Worm (Caenorhabditis elegans) whole organism, L2 larva: ENCODE data around the gene F43G6.7.
A peak's percentile ranks its signal among the peaks of the same experiment; 100 is the strongest.

ENCODE experiments used
- C34F6.9 ChIP-seq: fragments of 150-350 bp; optimal IDR thresholded peaks from 2 replicates; lab custom pipeline; 2014; ENCODE audit warnings: missing biosample characterization, missing genetic modification characterization
- Y55F3AM.14 ChIP-seq: fragments of 200-800 bp; sonication (Bioruptor generic); optimal IDR thresholded peaks from 2 replicates; lab custom pipeline; 2018; ENCODE audit warnings: mild to moderate bottlenecking, missing genetic modification characterization, missing compliant biosample characterization
- alr-1 ChIP-seq: fragments of 150-350 bp; optimal IDR thresholded peaks from 2 replicates; lab custom pipeline; 2014; ENCODE audit warnings: missing biosample characterization, missing genetic modification characterization
- aly-2 ChIP-seq: fragments of 150-350 bp; optimal IDR thresholded peaks from 2 replicates; lab custom pipeline; 2014; ENCODE audit warnings: missing biosample characterization, missing genetic modification characterization
- ama-1 ChIP-seq: fragments of 150-350 bp; optimal IDR thresholded peaks from 2 replicates; lab custom pipeline; 2018; ENCODE audit warnings: inconsistent platforms
- blmp-1 ChIP-seq: sonication (generic microtip); optimal IDR thresholded peaks from 2 replicates; lab custom pipeline; 2017; ENCODE audit warnings: missing genetic modification characterization, mild to moderate bottlenecking, missing compliant biosample characterization, antibody characterized with exemption, moderate library complexity; ENCODE audit not compliant: insufficient read depth
- ceh-82 ChIP-seq: fragments of 150-350 bp; optimal IDR thresholded peaks from 2 replicates; lab custom pipeline; 2014; ENCODE audit warnings: missing biosample characterization, missing genetic modification characterization
- crh-2 ChIP-seq: sonication (generic microtip); optimal IDR thresholded peaks from 2 replicates; lab custom pipeline; 2017; ENCODE audit warnings: missing biosample characterization, missing genetic modification characterization
- egl-27 ChIP-seq: sonication (generic microtip); optimal IDR thresholded peaks from 3 replicates; lab custom pipeline; 2017; ENCODE audit warnings: missing biosample characterization, missing genetic modification reagents, missing genetic modification characterization
- elt-1 ChIP-seq: fragments of 150-350 bp; optimal IDR thresholded peaks from 2 replicates; lab custom pipeline; 2014; ENCODE audit warnings: missing biosample characterization, missing genetic modification characterization
- fos-1 ChIP-seq: fragments of 150-350 bp; optimal IDR thresholded peaks from 2 replicates; lab custom pipeline; 2014; ENCODE audit warnings: missing biosample characterization, missing genetic modification characterization
- gmeb-1 ChIP-seq: fragments of 150-350 bp; optimal IDR thresholded peaks from 2 replicates; lab custom pipeline; 2014; ENCODE audit warnings: missing biosample characterization, missing genetic modification characterization
- lin-11 ChIP-seq: fragments of 150-350 bp; sonication (generic microtip); optimal IDR thresholded peaks from 2 replicates; lab custom pipeline; 2014; ENCODE audit warnings: missing biosample characterization, missing genetic modification characterization, inconsistent platforms, mixed read lengths
- lin-13 ChIP-seq: fragments of 150-350 bp; optimal IDR thresholded peaks from 2 replicates; lab custom pipeline; 2014; ENCODE audit warnings: missing biosample characterization, missing genetic modification reagents, missing genetic modification characterization
- lsy-2 ChIP-seq, 2 experiments: fragments of 150-350 bp in 1 of 2; sonication (generic microtip) in 1 of 2; optimal IDR thresholded peaks; 2 replicates each; lab custom pipeline; 2014 to 2017; ENCODE audit warnings: missing biosample characterization in 2 of 2, missing genetic modification characterization in 2 of 2
- mbf-1 ChIP-seq: sonication (generic microtip); optimal IDR thresholded peaks from 2 replicates; lab custom pipeline; 2017; ENCODE audit warnings: missing biosample characterization, missing genetic modification characterization
- mdl-1 ChIP-seq, 2 experiments: fragments of 150-350 bp in 1 of 2; sonication (generic microtip) in 1 of 2; optimal IDR thresholded peaks; 2 replicates each; lab custom pipeline; 2017; ENCODE audit warnings: missing biosample characterization in 2 of 2, missing genetic modification characterization in 2 of 2
- nhr-10 ChIP-seq: sonication (generic microtip); optimal IDR thresholded peaks from 2 replicates; lab custom pipeline; 2017; ENCODE audit warnings: missing biosample characterization, missing genetic modification characterization
- nhr-11 ChIP-seq: fragments of 150-350 bp; optimal IDR thresholded peaks from 2 replicates; lab custom pipeline; 2014; ENCODE audit warnings: missing biosample characterization, missing genetic modification characterization
- nhr-12 ChIP-seq: fragments of 150-350 bp; optimal IDR thresholded peaks from 2 replicates; lab custom pipeline; 2014; ENCODE audit warnings: missing biosample characterization, missing genetic modification characterization
- nhr-129 ChIP-seq: fragments of 150-350 bp; optimal IDR thresholded peaks from 2 replicates; lab custom pipeline; 2014; ENCODE audit warnings: missing biosample characterization, missing genetic modification characterization
- nhr-21 ChIP-seq: fragments of 150-350 bp; optimal IDR thresholded peaks from 2 replicates; lab custom pipeline; 2014; ENCODE audit warnings: missing biosample characterization, missing genetic modification characterization
- nhr-237 ChIP-seq: fragments of 150-350 bp; optimal IDR thresholded peaks from 2 replicates; lab custom pipeline; 2014; ENCODE audit warnings: missing biosample characterization, missing genetic modification characterization
- nhr-6 ChIP-seq: fragments of 150-350 bp; optimal IDR thresholded peaks from 2 replicates; lab custom pipeline; 2014; ENCODE audit warnings: missing biosample characterization, missing genetic modification characterization
- peb-1 ChIP-seq: fragments of 150-350 bp; optimal IDR thresholded peaks from 2 replicates; lab custom pipeline; 2014; ENCODE audit warnings: missing biosample characterization, missing genetic modification characterization
- sem-4 ChIP-seq: fragments of 150-350 bp; optimal IDR thresholded peaks from 2 replicates; lab custom pipeline; 2014; ENCODE audit warnings: missing biosample characterization, missing genetic modification reagents, missing genetic modification characterization
- skn-1 ChIP-seq: sonication (generic microtip); optimal IDR thresholded peaks from 2 replicates; lab custom pipeline; 2017; ENCODE audit warnings: missing biosample characterization, missing genetic modification characterization
- sma-9 ChIP-seq, 2 experiments: fragments of 150-350 bp in 1 of 2; sonication (generic microtip) in 1 of 2; optimal IDR thresholded peaks; 2 replicates each; lab custom pipeline; 2014 to 2016; ENCODE audit warnings: missing genetic modification characterization in 2 of 2, mild to moderate bottlenecking in 1 of 2, missing biosample characterization in 1 of 2, missing compliant biosample characterization in 1 of 2, missing genetic modification reagents in 1 of 2, moderate library complexity in 1 of 2
- snpc-4 ChIP-seq: fragments of 150-350 bp; optimal IDR thresholded peaks from 2 replicates; lab custom pipeline; 2014; ENCODE audit warnings: missing biosample characterization, missing genetic modification characterization
- unc-39 ChIP-seq: fragments of 150-350 bp; optimal IDR thresholded peaks from 2 replicates; lab custom pipeline; 2014; ENCODE audit warnings: missing biosample characterization, missing genetic modification characterization
- unc-55 ChIP-seq: fragments of 150-350 bp; sonication (generic microtip); optimal IDR thresholded peaks from 3 replicates; lab custom pipeline; 2014; ENCODE audit warnings: missing biosample characterization, missing genetic modification reagents, missing genetic modification characterization
- unc-62 ChIP-seq: fragments of 150-350 bp; optimal IDR thresholded peaks from 2 replicates; lab custom pipeline; 2014; ENCODE audit warnings: missing biosample characterization, missing genetic modification reagents, missing genetic modification characterization
- zag-1 ChIP-seq: fragments of 150-350 bp; optimal IDR thresholded peaks from 2 replicates; lab custom pipeline; 2014; ENCODE audit warnings: missing biosample characterization, missing genetic modification characterization
- ztf-1 ChIP-seq: fragments of 200-800 bp; sonication (Bioruptor generic); conservative IDR thresholded peaks from 2 replicates; pipeline ENCODE4 v1.3.6; 2022; ENCODE audit warnings: missing genetic modification characterization, missing compliant biosample characterization

F43G6.7 gene

DNA sequence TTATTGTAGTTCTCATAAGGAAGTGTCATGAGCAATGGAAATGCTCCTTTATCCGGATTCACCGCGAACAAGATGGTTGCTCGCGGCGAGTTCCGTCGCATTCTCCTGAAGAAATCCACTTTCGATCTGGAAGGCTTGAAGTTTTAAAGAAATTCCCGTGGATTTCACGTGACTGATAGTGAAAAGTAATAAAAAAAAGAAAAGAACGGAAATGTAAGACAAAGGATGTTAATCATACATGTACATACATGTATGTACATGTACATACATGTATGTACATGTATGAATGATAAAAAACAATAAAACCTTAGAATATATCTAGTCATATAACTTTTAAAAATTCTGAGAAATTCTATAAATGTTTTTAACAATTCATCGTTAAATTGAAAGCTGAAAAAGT, 45.8 kb downstream of the F43G6.7 start, which contains the start of gene clh-1:
TSS of gene clh-1 (minus strand) at position 101 of the 400 bp plus-strand sequence.
- TF ChIP-seq nhr-12 (tag; lab: Kevin White, UChicago) (no peak), lin-11 (tag; lab: Kevin White, UChicago) (no peak), nhr-10 (tag; lab: Kevin White, UChicago) (no peak), blmp-1 (tag; lab: Kevin White, UChicago) (no peak), nhr-11 (tag; lab: Kevin White, UChicago) (no peak), nhr-21 (tag; lab: Kevin White, UChicago) (no peak), sma-9 (GFP tag; optimal IDR thresholded peaks at IDR 0.05; lab: Kevin White, UChicago) (no peak), sma-9 (tag; optimal IDR thresholded peaks at IDR 0.05; lab: Kevin White, UChicago) (no peak), ceh-82 (tag; lab: Kevin White, UChicago) (no peak), elt-1 (tag; lab: Kevin White, UChicago) (no peak), aly-2 (tag; lab: Kevin White, UChicago) (no peak), crh-2 (tag; lab: Kevin White, UChicago) (no peak), ama-1 (lab: Kevin White, UChicago) (no peak), unc-39 (tag; lab: Kevin White, UChicago) (no peak), peb-1 (tag; lab: Kevin White, UChicago) (no peak), skn-1 (tag; lab: Kevin White, UChicago) (no peak), egl-27 (tag; lab: Kevin White, UChicago) (no peak), C34F6.9 (tag; lab: Kevin White, UChicago) (no peak), mdl-1 (tag; optimal IDR thresholded peaks at IDR 0.05; lab: Kevin White, UChicago) (no peak)

DNA sequence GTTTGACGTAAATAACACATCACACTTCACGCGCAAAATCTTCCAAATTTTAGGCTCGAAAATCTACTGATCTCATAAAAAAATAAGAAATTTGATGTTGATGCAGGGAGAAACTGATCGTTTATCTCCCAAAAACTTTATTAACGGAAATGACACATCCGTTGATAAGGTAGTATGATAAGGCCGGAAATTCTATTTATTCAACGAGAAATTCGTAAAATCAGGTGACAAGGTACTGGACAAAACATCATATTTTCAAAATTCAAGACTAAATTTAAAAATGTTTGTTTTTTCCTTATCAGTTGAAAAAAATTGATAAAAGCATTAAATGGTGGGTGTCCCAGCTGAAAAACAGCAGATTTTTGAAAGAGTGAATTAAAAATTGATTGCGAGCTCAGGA, 49.2 kb downstream of the F43G6.7 start:
- TF ChIP-seq lsy-2 (tag; optimal IDR thresholded peaks at IDR 0.05; lab: Kevin White, UChicago) (no peak), gmeb-1 (tag; lab: Kevin White, UChicago) (peak; percentile 11), ama-1 (lab: Kevin White, UChicago) (no peak), lin-13 (no peak), crh-2 (tag; lab: Kevin White, UChicago) (no peak), mdl-1 (tag; optimal IDR thresholded peaks at IDR 0.05; lab: Kevin White, UChicago) (no peak), nhr-237 (no peak), zag-1 (no peak), mbf-1 (no peak), sem-4 (tag; lab: Kevin White, UChicago) (no peak), fos-1 (tag; lab: Kevin White, UChicago) (peak; percentile 26), unc-39 (tag; lab: Kevin White, UChicago) (no peak), Y55F3AM.14 (GFP tag; lab: Kevin White, UChicago) (no peak), ztf-1 (GFP tag; lab: Robert Waterston, UW) (no peak), C34F6.9 (tag; lab: Kevin White, UChicago) (no peak)

DNA sequence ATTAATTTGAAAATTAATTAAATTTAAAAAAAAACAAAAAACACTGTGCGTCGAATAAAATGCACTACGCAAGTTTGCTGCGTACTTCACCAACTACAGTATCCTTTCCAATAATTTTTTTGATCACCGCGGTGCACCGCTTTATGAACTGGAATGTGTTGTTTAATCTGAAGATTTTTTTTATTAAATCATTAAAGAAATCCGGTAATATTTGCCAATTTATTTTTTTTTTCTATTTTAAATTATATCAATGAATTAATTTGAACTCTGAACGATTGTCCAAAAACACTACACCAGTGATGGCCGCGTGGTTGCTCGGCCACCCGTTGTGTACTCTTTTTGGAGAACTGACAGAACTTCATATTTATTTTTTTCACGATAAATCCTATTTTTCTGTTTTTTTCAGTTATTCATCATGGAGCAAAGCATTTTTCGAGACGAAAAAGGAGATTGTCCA, 50.1 kb downstream of the F43G6.7 start, which contains the start of gene K12D12.5:
TSS of gene K12D12.5 (plus strand) at position 407 of the 457 bp plus-strand sequence.
- TF ChIP-seq nhr-129 (tag; lab: Kevin White, UChicago) (no peak), snpc-4 (tag; lab: Kevin White, UChicago) (no peak), gmeb-1 (tag; lab: Kevin White, UChicago) (no peak), egl-27 (tag; lab: Kevin White, UChicago) (no peak), unc-55 (GFP tag; lab: Kevin White, UChicago) (no peak), lin-11 (tag; lab: Kevin White, UChicago) (no peak), alr-1 (tag; lab: Kevin White, UChicago) (no peak), elt-1 (tag; lab: Kevin White, UChicago) (no peak), nhr-6 (tag; lab: Kevin White, UChicago) (no peak), unc-62 (GFP tag; lab: Kevin White, UChicago) (no peak), zag-1 (no peak)
